Worm (Caenorhabditis elegans) whole organism, mixed stage, embryonic: ENCODE measurements around the gene Y54G2A.57.

Source experiments
- blmp-1 ChIP-seq: fragments of 150-350 bp; optimal IDR thresholded peaks from 2 replicates; lab custom pipeline; 2014; ENCODE audit warnings: missing biosample characterization, missing genetic modification characterization
- ceh-39 ChIP-seq: fragments of 150-350 bp; optimal IDR thresholded peaks from 2 replicates; lab custom pipeline; 2014; ENCODE audit warnings: missing biosample characterization, missing genetic modification characterization
- ces-1 ChIP-seq: fragments of 150-350 bp; optimal IDR thresholded peaks from 2 replicates; lab custom pipeline; 2014; ENCODE audit warnings: missing biosample characterization, missing genetic modification reagents, missing genetic modification characterization
- elt-3 ChIP-seq: fragments of 150-350 bp; optimal IDR thresholded peaks from 2 replicates; lab custom pipeline; 2014; ENCODE audit warnings: missing biosample characterization, missing genetic modification characterization
- flh-1 ChIP-seq: fragments of 200-800 bp; sonication (Bioruptor generic); optimal IDR thresholded peaks from 2 replicates; lab custom pipeline; 2018; ENCODE audit warnings: mild to moderate bottlenecking, missing genetic modification characterization, moderate library complexity, missing compliant biosample characterization
- lsy-2 ChIP-seq: fragments of 150-350 bp; optimal IDR thresholded peaks from 2 replicates; lab custom pipeline; 2014; ENCODE audit warnings: missing biosample characterization, missing genetic modification characterization
- mep-1 ChIP-seq: fragments of 150-350 bp; optimal IDR thresholded peaks from 2 replicates; lab custom pipeline; 2017; ENCODE audit warnings: missing biosample characterization, missing genetic modification reagents, missing genetic modification characterization, inconsistent platforms
- sem-2 ChIP-seq: fragments of 200-800 bp; sonication (Bioruptor generic); optimal IDR thresholded peaks from 2 replicates; lab custom pipeline; 2018; ENCODE audit warnings: mild to moderate bottlenecking, missing genetic modification characterization, missing compliant biosample characterization
- snpc-4 ChIP-seq: fragments of 150-350 bp; optimal IDR thresholded peaks from 2 replicates; lab custom pipeline; 2014; ENCODE audit warnings: missing biosample characterization, missing genetic modification characterization
- unc-62 ChIP-seq: fragments of 150-350 bp; optimal IDR thresholded peaks from 2 replicates; lab custom pipeline; 2014; ENCODE audit warnings: missing biosample characterization, missing genetic modification reagents, missing genetic modification characterization

DNA sequence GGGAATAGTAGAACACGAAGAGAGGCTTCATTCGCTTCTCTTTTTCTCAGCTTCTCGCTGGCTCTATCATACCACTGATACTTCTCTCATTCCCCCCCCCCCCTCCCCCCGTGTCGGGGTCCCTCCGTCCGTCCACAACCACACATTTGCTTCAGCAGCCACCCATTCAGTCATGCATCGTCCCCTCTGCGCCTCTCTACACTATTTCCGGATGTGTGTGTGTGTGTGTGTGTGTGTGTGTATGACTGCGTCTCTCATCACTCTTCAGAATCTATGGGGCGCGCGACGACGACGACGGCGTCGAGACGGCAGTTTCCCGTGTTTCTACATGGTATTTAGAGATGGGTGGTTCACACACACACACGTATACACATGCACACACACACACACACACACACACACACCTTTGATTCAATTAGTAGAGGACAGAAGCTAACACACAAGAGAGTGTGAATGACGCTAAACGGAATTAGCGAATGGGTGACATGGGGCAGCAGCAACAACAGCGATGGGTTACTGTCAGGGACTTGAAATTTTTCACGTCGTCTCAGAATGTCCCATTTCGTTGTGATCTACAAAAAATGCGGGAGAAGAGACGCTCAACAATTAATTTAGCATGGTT, 23.6 kb downstream of the Y54G2A.57 start:
- TF ChIP-seq mep-1 (tag; lab: Kevin White, UChicago) (no peak), lsy-2 (no peak), ces-1 (GFP tag; lab: Kevin White, UChicago) (peak; percentile 57), flh-1 (GFP tag; lab: Kevin White, UChicago) (no peak), unc-62 (no peak), blmp-1 (tag; lab: Kevin White, UChicago) (no peak), elt-3 (no peak), snpc-4 (no peak), sem-2 (no peak), ceh-39 (no peak)
